Worm (Caenorhabditis elegans): ENCODE measurements around the gene let-858.

- TF ChIP-seq him-1 (tag; optimal IDR thresholded peaks at IDR 0.05) (no peak), dao-5 (tag; optimal IDR thresholded peaks at IDR 0.05) (no peak)
These were observed 40.2 kb upstream of the let-858 start for ce11 chrII:10982017-10982416.
